Worm (Caenorhabditis elegans): ENCODE measurements around the gene srbc-31.

ce11 chrV:3505745-3506144 is 28.3 kb upstream of the srbc-31 start:
- TF ChIP-seq him-1 (tag; optimal IDR thresholded peaks at IDR 0.05): no peak
- TF ChIP-seq dao-5 (tag; optimal IDR thresholded peaks at IDR 0.05): no peak
- TF ChIP-seq W03F9.2 (tag; optimal IDR thresholded peaks at IDR 0.05): no peak

Data from whole organism, L4/young adult.